Fruit fly (Drosophila melanogaster) S2 (cell line): ENCODE measurements around the gene CG32006.

Experiments used
- CG8478 ChIP-seq: fragments of >200 bp; optimal IDR thresholded peaks from 2 replicates; lab custom pipeline; 2018
- CTCF ChIP-seq, 2 experiments: fragments of >200 bp; optimal IDR thresholded peaks; 2 replicates each; lab custom pipeline; 2018

DNA sequence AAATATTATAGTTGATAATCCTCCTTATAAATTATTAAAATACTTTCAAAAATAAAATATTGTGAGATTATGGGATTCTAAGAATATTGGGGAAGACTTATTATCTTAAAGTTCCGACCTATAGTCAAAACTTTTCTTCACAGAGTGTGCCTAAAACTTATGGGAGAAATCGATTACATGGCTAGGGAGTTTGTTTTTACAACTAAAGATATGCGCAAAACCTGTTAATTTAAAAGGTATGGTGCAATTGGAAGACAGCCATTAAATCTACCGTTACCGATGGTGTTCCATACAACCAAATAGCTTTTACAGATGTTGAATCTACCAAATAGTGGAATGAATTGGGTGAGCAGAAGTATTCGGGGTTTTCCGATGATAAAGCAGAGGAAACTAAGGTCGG lies 24.7 kb downstream of the CG32006 start, which contains the start of gene CG33978:
- no peak for TF ChIP-seq CTCF (optimal IDR thresholded peaks at IDR 0.05; lab: Kevin White, UChicago)
- TF ChIP-seq CG8478 (lab: Kevin White, UChicago), result no peak
